Fruit fly (Drosophila melanogaster) whole organism, embryonic: ENCODE measurements around the gene CG31161.

Experiments used
- CG10366 ChIP-seq: fragments of 200-800 bp; sonication (Bioruptor generic); IDR thresholded peaks from 2 replicates; pipeline ENCODE4 v1.3.6; 2022; ENCODE audit warnings: missing biosample characterization, missing genetic modification characterization
- CG11247 ChIP-seq: fragments of 200-800 bp; sonication (Bioruptor generic); IDR thresholded peaks from 2 replicates; pipeline ENCODE4 v1.3.6; 2022; ENCODE audit warnings: missing biosample characterization, missing genetic modification characterization
- CG12942 ChIP-seq: fragments of 200-800 bp; sonication (Bioruptor generic); optimal IDR thresholded peaks from 3 replicates; lab custom pipeline; 2016; ENCODE audit warnings: missing biosample characterization, missing genetic modification characterization
- CG15073 ChIP-seq: fragments of 200-800 bp; sonication (Bioruptor generic); optimal IDR thresholded peaks from 2 replicates; lab custom pipeline; 2016; ENCODE audit warnings: missing biosample characterization, missing genetic modification characterization
- CG15514 ChIP-seq: fragments of 200-800 bp; sonication (Bioruptor generic); optimal IDR thresholded peaks from 3 replicates; lab custom pipeline; 2017; ENCODE audit warnings: missing biosample characterization, missing genetic modification characterization, mild to moderate bottlenecking, moderate library complexity, missing genetic modification reagents
- CG15601 ChIP-seq: fragments of 200-800 bp; sonication (Bioruptor generic); optimal IDR thresholded peaks from 3 replicates; lab custom pipeline; 2019; ENCODE audit warnings: missing biosample characterization, mild to moderate bottlenecking, missing genetic modification characterization, moderate library complexity
- CG17361 ChIP-seq: fragments of 200-800 bp; sonication (Bioruptor generic); IDR thresholded peaks from 3 replicates; pipeline ENCODE4 v1.3.6; 2022; ENCODE audit warnings: missing biosample characterization, missing genetic modification characterization
- CG1792 ChIP-seq: fragments of 200-800 bp; sonication (Bioruptor generic); optimal IDR thresholded peaks from 2 replicates; lab custom pipeline; 2016; ENCODE audit warnings: missing biosample characterization, missing genetic modification characterization
- CG2712 ChIP-seq: fragments of 200-800 bp; optimal IDR thresholded peaks from 3 replicates; lab custom pipeline; 2019; ENCODE audit warnings: missing biosample characterization, mild to moderate bottlenecking, missing genetic modification characterization, moderate library complexity
- CG33213 ChIP-seq: fragments of 200-800 bp; sonication (Bioruptor generic); optimal IDR thresholded peaks from 3 replicates; lab custom pipeline; 2016; ENCODE audit warnings: missing biosample characterization, missing genetic modification characterization
- CG3407 ChIP-seq: fragments of 200-800 bp; sonication (Bioruptor generic); optimal IDR thresholded peaks from 2 replicates; lab custom pipeline; 2018; ENCODE audit warnings: missing biosample characterization, mild to moderate bottlenecking, missing genetic modification characterization
- CG4404 ChIP-seq: fragments of 200-800 bp; sonication (Bioruptor generic); IDR thresholded peaks from 2 replicates; pipeline ENCODE4 v1.3.6; 2022; ENCODE audit warnings: missing biosample characterization, missing genetic modification characterization
- CG4730 ChIP-seq: fragments of 200-800 bp; sonication (Bioruptor generic); IDR thresholded peaks from 2 replicates; pipeline ENCODE4 v1.3.6; 2022; ENCODE audit warnings: missing biosample characterization, missing genetic modification characterization
- CG6175 ChIP-seq: fragments of 200-800 bp; sonication (Bioruptor generic); IDR thresholded peaks from 3 replicates; pipeline ENCODE4 v1.3.6; 2022; ENCODE audit warnings: missing biosample characterization, missing genetic modification characterization
- CG7357 ChIP-seq: fragments of 200-800 bp; sonication (Bioruptor generic); IDR thresholded peaks from 3 replicates; pipeline ENCODE4 v1.3.6; 2022; ENCODE audit warnings: missing biosample characterization, missing genetic modification characterization
- CG7987 ChIP-seq: fragments of 200-800 bp; sonication (Bioruptor generic); optimal IDR thresholded peaks from 2 replicates; lab custom pipeline; 2018; ENCODE audit warnings: missing biosample characterization, mild to moderate bottlenecking, missing genetic modification characterization, moderate library complexity
- CG8089 ChIP-seq: fragments of 200-800 bp; sonication (Bioruptor generic); optimal IDR thresholded peaks from 3 replicates; lab custom pipeline; 2016; ENCODE audit warnings: missing biosample characterization, missing genetic modification characterization
- CG8359 ChIP-seq: fragments of 200-800 bp; sonication (Bioruptor generic); optimal IDR thresholded peaks from 2 replicates; lab custom pipeline; 2017; ENCODE audit warnings: missing biosample characterization, mild to moderate bottlenecking, missing genetic modification characterization, borderline replicate concordance
- CG8765 ChIP-seq: fragments of 200-800 bp; sonication (Bioruptor generic); IDR thresholded peaks from 2 replicates; pipeline ENCODE4 v1.3.6; 2022; ENCODE audit warnings: missing biosample characterization, missing genetic modification characterization
- CG9727 ChIP-seq: fragments of 200-800 bp; sonication (Bioruptor generic); optimal IDR thresholded peaks from 3 replicates; lab custom pipeline; 2017; ENCODE audit warnings: missing biosample characterization, mild to moderate bottlenecking, missing genetic modification characterization
- CkIIα-i1 ChIP-seq: fragments of 200-800 bp; sonication (Bioruptor generic); IDR thresholded peaks from 2 replicates; pipeline ENCODE4 v1.3.6; 2022; ENCODE audit warnings: missing biosample characterization, missing genetic modification characterization
- Dip3 ChIP-seq: fragments of 200-800 bp; sonication (Bioruptor generic); optimal IDR thresholded peaks from 3 replicates; lab custom pipeline; 2016; ENCODE audit warnings: missing biosample characterization, missing genetic modification characterization
- Eip74EF ChIP-seq, 2 experiments: fragments of 200-800 bp in 1 of 2; fragments of >200 bp in 1 of 2; sonication (Bioruptor generic) in 1 of 2; optimal IDR thresholded peaks; 2 replicates each; lab custom pipeline; 2017 to 2019; ENCODE audit warnings: missing biosample characterization in 2 of 2, missing genetic modification characterization in 2 of 2, mild to moderate bottlenecking in 1 of 2, moderate library complexity in 1 of 2
- Ets97D ChIP-seq: fragments of 200-800 bp; sonication (Bioruptor generic); optimal IDR thresholded peaks from 3 replicates; lab custom pipeline; 2016; ENCODE audit warnings: missing biosample characterization, missing genetic modification characterization
- H2.0 ChIP-seq: fragments of 200-800 bp; sonication (Bioruptor generic); IDR thresholded peaks from 2 replicates; pipeline ENCODE4 v1.3.6; 2022; ENCODE audit warnings: missing biosample characterization, missing genetic modification characterization
- HLH4C ChIP-seq: fragments of 200-800 bp; sonication (Bioruptor generic); IDR thresholded peaks from 3 replicates; pipeline ENCODE4 v1.3.6; 2022; ENCODE audit warnings: missing biosample characterization, missing genetic modification characterization; ENCODE audit not compliant: partially characterized antibody
- Mes4 ChIP-seq: fragments of 200-800 bp; sonication (Bioruptor generic); optimal IDR thresholded peaks from 2 replicates; lab custom pipeline; 2016; ENCODE audit warnings: missing biosample characterization, missing genetic modification characterization
- Nf-YA ChIP-seq: fragments of 200-800 bp; sonication (Bioruptor generic); IDR thresholded peaks from 2 replicates; pipeline ENCODE4 v1.3.6; 2022; ENCODE audit warnings: missing biosample characterization, missing genetic modification characterization
- Ravus ChIP-seq: fragments of 200-800 bp; sonication (Bioruptor generic); IDR thresholded peaks from 2 replicates; pipeline ENCODE4 v1.3.6; 2022; ENCODE audit warnings: missing biosample characterization, missing genetic modification characterization
- TFAM ChIP-seq: fragments of 200-800 bp; sonication (Bioruptor generic); optimal IDR thresholded peaks from 2 replicates; lab custom pipeline; 2017; ENCODE audit warnings: missing biosample characterization, missing genetic modification characterization, inconsistent platforms
- Xrp1 ChIP-seq: fragments of 200-800 bp; sonication (Bioruptor generic); IDR thresholded peaks from 2 replicates; pipeline ENCODE4 v1.3.6; 2022; ENCODE audit warnings: missing biosample characterization, missing genetic modification characterization
- amos ChIP-seq: fragments of 200-800 bp; sonication (Bioruptor generic); IDR thresholded peaks from 2 replicates; pipeline ENCODE4 v1.3.6; 2022; ENCODE audit warnings: missing biosample characterization, missing genetic modification characterization; ENCODE audit not compliant: partially characterized antibody
- ash1 ChIP-seq: fragments of 200-800 bp; sonication (Bioruptor generic); optimal IDR thresholded peaks from 2 replicates; lab custom pipeline; 2018; ENCODE audit warnings: missing biosample characterization, mild to moderate bottlenecking, missing genetic modification characterization
- bsh ChIP-seq, 2 experiments: fragments of 200-800 bp; sonication (Bioruptor generic); optimal IDR thresholded peaks; 2 replicates each; lab custom pipeline; 2017 to 2018; ENCODE audit warnings: mild to moderate bottlenecking in 2 of 2, missing biosample characterization in 2 of 2, missing genetic modification characterization in 2 of 2, moderate library complexity in 1 of 2
- btn ChIP-seq: fragments of 200-800 bp; sonication (Bioruptor generic); optimal IDR thresholded peaks from 2 replicates; lab custom pipeline; 2016; ENCODE audit warnings: missing biosample characterization, missing genetic modification characterization
- crc ChIP-seq: fragments of 200-800 bp; sonication (Bioruptor generic); optimal IDR thresholded peaks from 2 replicates; lab custom pipeline; 2016; ENCODE audit warnings: missing biosample characterization, missing genetic modification characterization
- grau ChIP-seq: fragments of 200-800 bp; optimal IDR thresholded peaks from 3 replicates; lab custom pipeline; 2019; ENCODE audit warnings: missing biosample characterization, mild to moderate bottlenecking, missing genetic modification characterization, moderate library complexity
- gsb ChIP-seq: fragments of 200-800 bp; sonication (Bioruptor generic); IDR thresholded peaks from 2 replicates; pipeline ENCODE4 v1.3.6; 2022; ENCODE audit warnings: missing biosample characterization, missing genetic modification characterization
- ken ChIP-seq: fragments of 200-800 bp; sonication (Bioruptor generic); IDR thresholded peaks from 3 replicates; pipeline ENCODE4 v1.3.6; 2022; ENCODE audit warnings: missing biosample characterization, missing genetic modification characterization
- lola ChIP-seq, 3 experiments: fragments of >200 bp in 2 of 3; fragments of 200-800 bp in 1 of 3; sonication (Bioruptor generic) in 1 of 3; optimal IDR thresholded peaks; 2 replicates each; lab custom pipeline; 2017 to 2019; ENCODE audit warnings: missing biosample characterization in 3 of 3, missing genetic modification characterization in 3 of 3, mild to moderate bottlenecking in 1 of 3, moderate library complexity in 1 of 3
- mam ChIP-seq: fragments of 200-800 bp; sonication (Bioruptor generic); optimal IDR thresholded peaks from 3 replicates; lab custom pipeline; 2016; ENCODE audit warnings: missing biosample characterization, missing genetic modification characterization
- mirr ChIP-seq: fragments of 200-800 bp; sonication (Bioruptor generic); optimal IDR thresholded peaks from 3 replicates; lab custom pipeline; 2018; ENCODE audit warnings: missing biosample characterization, mild to moderate bottlenecking, missing genetic modification characterization
- odd ChIP-seq: fragments of 200-800 bp; sonication (Bioruptor generic); optimal IDR thresholded peaks from 2 replicates; lab custom pipeline; 2017; ENCODE audit warnings: missing biosample characterization, mild to moderate bottlenecking, missing genetic modification characterization
- sens ChIP-seq: fragments of 200-800 bp; sonication (Bioruptor generic); peaks from one replicate; lab custom pipeline; 2016; ENCODE audit warnings: missing biosample characterization, missing genetic modification characterization
- tap ChIP-seq: fragments of 200-800 bp; optimal IDR thresholded peaks from 3 replicates; lab custom pipeline; 2019; ENCODE audit warnings: missing biosample characterization, mild to moderate bottlenecking, missing genetic modification characterization, moderate library complexity
- tgo ChIP-seq: fragments of 200-800 bp; sonication (Bioruptor generic); IDR thresholded peaks from 3 replicates; pipeline ENCODE4 v1.3.6; 2022; ENCODE audit warnings: missing biosample characterization, missing genetic modification characterization
- trem ChIP-seq: fragments of 200-800 bp; optimal IDR thresholded peaks from 3 replicates; lab custom pipeline; 2019; ENCODE audit warnings: missing biosample characterization, mild to moderate bottlenecking, missing genetic modification characterization, moderate library complexity
- unc-4 ChIP-seq: fragments of 200-800 bp; sonication (Bioruptor generic); IDR thresholded peaks from 2 replicates; pipeline ENCODE4 v1.3.6; 2022; ENCODE audit warnings: missing biosample characterization, missing genetic modification characterization; ENCODE audit not compliant: partially characterized antibody
- unpg ChIP-seq: fragments of 200-800 bp; sonication (Bioruptor generic); optimal IDR thresholded peaks from 3 replicates; lab custom pipeline; 2018; ENCODE audit warnings: missing biosample characterization, mild to moderate bottlenecking, missing genetic modification characterization, moderate library complexity
- usp ChIP-seq: fragments of >200 bp; optimal IDR thresholded peaks from 2 replicates; lab custom pipeline; 2017; ENCODE audit warnings: missing biosample characterization, missing genetic modification characterization
- vfl ChIP-seq: fragments of 200-800 bp; sonication (Bioruptor generic); optimal IDR thresholded peaks from 2 replicates; lab custom pipeline; 2016; ENCODE audit warnings: missing biosample characterization, missing genetic modification characterization

CG31161 gene

dm6 chr3R:22587419-22587963, 28.8 kb upstream of the CG31161 start, which contains the start of gene Efa6 (continued):
- TF ChIP-seq CG17361 (GFP tag; lab: Robert Waterston, UW): peak; percentile 64
- TF ChIP-seq H2.0 (GFP tag; lab: Robert Waterston, UW): no peak
- no peak for TF ChIP-seq CG7357
- no peak for TF ChIP-seq odd (GFP tag; lab: Kevin White, UChicago)
- TF ChIP-seq CG11247 (GFP tag; lab: Robert Waterston, UW): no peak
- peak; percentile 58 for TF ChIP-seq grau (tag; lab: Kevin White, UChicago)
- TF ChIP-seq mam (GFP tag; lab: Kevin White, UChicago): peak; percentile 68
- peak; percentile 16; the same call in 1 of the 2 replicates for TF ChIP-seq Xrp1 (GFP tag; lab: Robert Waterston, UW)
- no peak for TF ChIP-seq vfl (GFP tag; lab: Kevin White, UChicago)
- TF ChIP-seq lola (GFP tag; optimal IDR thresholded peaks at IDR 0.05; lab: Kevin White, UChicago): peak in 1 of 3 experiments; percentile 42
- no peak for TF ChIP-seq CG8089
- TF ChIP-seq amos: peak; percentile 90
- no peak for TF ChIP-seq Nf-YA (GFP tag; lab: Robert Waterston, UW)
- peak; percentile 41 for TF ChIP-seq CG12942 (GFP tag; lab: Kevin White, UChicago)
- TF ChIP-seq sens (GFP tag; lab: Kevin White, UChicago): peak; percentile 91
- peak; percentile 83 for TF ChIP-seq Ets97D (GFP tag; lab: Kevin White, UChicago)
- TF ChIP-seq CG8765 (GFP tag; lab: Robert Waterston, UW): no peak
- peak; percentile 36 for TF ChIP-seq mirr (GFP tag; lab: Kevin White, UChicago)
- TF ChIP-seq CG3407 (GFP tag; lab: Kevin White, UChicago): no peak
- TF ChIP-seq ken (GFP tag; lab: Robert Waterston, UW): no peak
- no peak for TF ChIP-seq CG4404 (GFP tag; lab: Robert Waterston, UW)
- no peak for TF ChIP-seq CkIIα-i1
- TF ChIP-seq btn (GFP tag; lab: Kevin White, UChicago): no peak
- TF ChIP-seq trem (tag; lab: Kevin White, UChicago): peak; percentile 84
- peak; percentile 33 for TF ChIP-seq tap
- no peak for TF ChIP-seq CG8359 (GFP tag; lab: Kevin White, UChicago)
- TF ChIP-seq CG4730: no peak
- TF ChIP-seq HLH4C (GFP tag; lab: Robert Waterston, UW): peak; percentile 90
- no peak for TF ChIP-seq gsb (GFP tag; lab: Robert Waterston, UW)
- TF ChIP-seq bsh (GFP tag; optimal IDR thresholded peaks at IDR 0.05; lab: Kevin White, UChicago): peak; percentile 11 to 30
- peak in 1 of 2 experiments; percentile 0 for TF ChIP-seq Eip74EF (GFP tag; optimal IDR thresholded peaks at IDR 0.05; lab: Kevin White, UChicago)
- TF ChIP-seq CG9727 (GFP tag; lab: Kevin White, UChicago): peak; percentile 62
- TF ChIP-seq CG7987 (GFP tag; lab: Kevin White, UChicago): no peak
- TF ChIP-seq CG33213 (GFP tag; lab: Kevin White, UChicago): no peak
- no peak for TF ChIP-seq ash1
- peak; percentile 48 for TF ChIP-seq unpg (GFP tag; lab: Kevin White, UChicago)
- peak; percentile 74 for TF ChIP-seq CG2712 (tag; lab: Kevin White, UChicago)
- no peak for TF ChIP-seq Ravus (GFP tag; lab: Robert Waterston, UW)
- peak; percentile 59 for TF ChIP-seq CG15601 (tag; lab: Kevin White, UChicago)
- TF ChIP-seq CG10366 (GFP tag; lab: Robert Waterston, UW): no peak
- TF ChIP-seq CG15514: peak; percentile 94
- peak; percentile 97 for TF ChIP-seq unc-4 (GFP tag; lab: Robert Waterston, UW)
- no peak for TF ChIP-seq usp (GFP tag; lab: Kevin White, UChicago)
- TF ChIP-seq TFAM (GFP tag; lab: Kevin White, UChicago): no peak
- no peak for TF ChIP-seq crc (GFP tag; lab: Kevin White, UChicago)
- no peak for TF ChIP-seq Mes4 (GFP tag; lab: Kevin White, UChicago)
- TF ChIP-seq CG15073: no peak
- 0 out of 3 replicates have a peak, but pooled peaks have one; percentile 18 for TF ChIP-seq tgo
- no peak for TF ChIP-seq CG6175 (GFP tag; lab: Robert Waterston, UW)
- TF ChIP-seq CG1792 (GFP tag; lab: Kevin White, UChicago): no peak
- TF ChIP-seq Dip3 (GFP tag; lab: Kevin White, UChicago): peak; percentile 37
